Fruit fly (Drosophila melanogaster): ENCODE results near the gene CG14313.

Gene CG14313

DNA sequence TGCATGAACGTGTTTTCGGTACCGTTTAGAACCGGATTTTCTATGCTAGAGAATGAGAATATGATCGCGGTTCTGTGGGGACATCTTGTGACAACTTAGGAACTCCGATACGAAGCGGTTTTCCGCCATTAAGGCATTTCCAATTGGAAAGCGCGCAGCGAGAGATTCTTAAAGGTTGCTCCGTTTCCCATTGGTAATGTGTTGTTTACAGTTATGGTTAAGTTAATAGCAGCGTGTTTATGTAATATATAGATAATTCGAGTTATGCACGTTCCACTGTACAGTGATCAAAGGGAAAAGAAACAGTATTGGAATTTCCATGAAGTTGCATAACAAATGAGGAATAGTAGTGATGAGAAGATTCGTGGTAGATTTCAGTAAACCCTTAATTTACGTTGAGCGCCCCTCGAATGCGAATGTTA, 22.8 kb downstream of the CG14313 start (continued):
- TF ChIP-seq CG13424 (tag; optimal IDR thresholded peaks at IDR 0.05) (no peak), CG6854 (GFP tag; optimal IDR thresholded peaks at IDR 0.05) (no peak), kni (GFP tag; optimal IDR thresholded peaks at IDR 0.05) (peak; percentile 61), disco-r (GFP tag; optimal IDR thresholded peaks at IDR 0.05) (no peak), Adf1 (GFP tag; IDR thresholded peaks at IDR 0.05) (no peak), CG1233 (GFP tag; optimal IDR thresholded peaks at IDR 0.05) (no peak), CG33213 (GFP tag; optimal IDR thresholded peaks at IDR 0.05) (no peak), E2f2 (GFP tag; IDR thresholded peaks at IDR 0.05) (no peak), CG17829 (tag; optimal IDR thresholded peaks at IDR 0.05) (peak; percentile 20), unpg (GFP tag; optimal IDR thresholded peaks at IDR 0.05) (peak; percentile 9), Hr3 (GFP tag; optimal IDR thresholded peaks at IDR 0.05) (no peak), tgo (GFP tag; IDR thresholded peaks at IDR 0.05) (no peak), Doc2 (GFP tag; IDR thresholded peaks at IDR 0.05) (no peak), CG4404 (GFP tag; IDR thresholded peaks at IDR 0.05) (no peak), Dad (GFP tag; optimal IDR thresholded peaks at IDR 0.05) (no peak), row (GFP tag; IDR thresholded peaks at IDR 0.05) (peak; percentile 28; the same call in 1 of the 3 replicates), zen (tag; optimal IDR thresholded peaks at IDR 0.05) (peak; percentile 48), D19B (GFP tag; optimal IDR thresholded peaks at IDR 0.05) (no peak), CG30431 (GFP tag; optimal IDR thresholded peaks at IDR 0.05) (no peak), Side (GFP tag; optimal IDR thresholded peaks at IDR 0.05) (peak; percentile 7), CG7372 (GFP tag; IDR thresholded peaks at IDR 0.05) (no peak), Med (GFP tag) (peak; percentile 75), CG12219 (GFP tag; optimal IDR thresholded peaks at IDR 0.05) (peak; percentile 37), CG7987 (GFP tag; optimal IDR thresholded peaks at IDR 0.05) (no peak), CG10209 (GFP tag; optimal IDR thresholded peaks at IDR 0.05) (no peak), gt (GFP tag; IDR thresholded peaks at IDR 0.05) (no peak), Pdp1 (GFP tag; optimal IDR thresholded peaks at IDR 0.05) (peak; percentile 10 to 87), CG6689 (GFP tag; IDR thresholded peaks at IDR 0.05) (no peak), B-H1 (GFP tag; IDR thresholded peaks at IDR 0.05) (no peak), CG10462 (GFP tag; optimal IDR thresholded peaks at IDR 0.05) (no peak), cg (GFP tag; optimal IDR thresholded peaks at IDR 0.05) (peak; percentile 34), Drgx (GFP tag; IDR thresholded peaks at IDR 0.05) (0 out of 2 replicates have a peak, but pooled peaks have one; percentile 30), insv (GFP tag; optimal IDR thresholded peaks at IDR 0.05) (peak; percentile 85 to 97), CG18599 (GFP tag; optimal IDR thresholded peaks at IDR 0.05) (peak; percentile 29), CG18262 (tag; optimal IDR thresholded peaks at IDR 0.05) (peak; percentile 51), CG9215 (GFP tag; IDR thresholded peaks at IDR 0.05) (no peak), CG11398 (GFP tag; optimal IDR thresholded peaks at IDR 0.05) (no peak), CG2678 (tag; optimal IDR thresholded peaks at IDR 0.05) (peak; percentile 13), ATbp (GFP tag; optimal IDR thresholded peaks at IDR 0.05) (peak; percentile 11), ro (GFP tag; IDR thresholded peaks at IDR 0.05) (no peak), sug (tag; optimal IDR thresholded peaks at IDR 0.05) (no peak), CG15696 (tag; optimal IDR thresholded peaks at IDR 0.05) (no peak), CG16779 (GFP tag; IDR thresholded peaks at IDR 0.05) (no peak), sens-2 (GFP tag; IDR thresholded peaks at IDR 0.05) (no peak), D19A (tag; optimal IDR thresholded peaks at IDR 0.05) (peak; percentile 14), zen2 (GFP tag; IDR thresholded peaks at IDR 0.05; ENCODE audit: partially characterized antibody) (no peak), gcm (GFP tag; optimal IDR thresholded peaks at IDR 0.05) (no peak), CG3407 (GFP tag; optimal IDR thresholded peaks at IDR 0.05) (no peak), CG11695 (GFP tag; IDR thresholded peaks at IDR 0.05) (no peak)
